Fruit fly (Drosophila melanogaster): ENCODE measurements around the gene CG9747.

CG9747 gene

dm6 chr3R:30189836-30190235, 1.2 kb downstream of the CG9747 start (continued):
- TF ChIP-seq CG10669 (GFP tag; optimal IDR thresholded peaks at IDR 0.05) = peak; percentile 61
- peak; percentile 64 for TF ChIP-seq achi (GFP tag; optimal IDR thresholded peaks at IDR 0.05)
- TF ChIP-seq CG9139 (GFP tag; optimal IDR thresholded peaks at IDR 0.05) = peak; percentile 31
- peak; percentile 52 for TF ChIP-seq Sox102F (GFP tag; optimal IDR thresholded peaks at IDR 0.05)
- TF ChIP-seq fkh (GFP tag; optimal IDR thresholded peaks at IDR 0.05) = no peak
- TF ChIP-seq svp (GFP tag) = peak; percentile 84
- peak; percentile 63 for TF ChIP-seq CG3032 (tag; optimal IDR thresholded peaks at IDR 0.05)
- peak; percentile 70 for TF ChIP-seq CG8632 (GFP tag; optimal IDR thresholded peaks at IDR 0.05)
- TF ChIP-seq Smox (GFP tag; optimal IDR thresholded peaks at IDR 0.05) = peak; percentile 73
- TF ChIP-seq Hr4 (GFP tag; optimal IDR thresholded peaks at IDR 0.05) = peak; percentile 44
- peak; percentile 22 to 54 for TF ChIP-seq ss (GFP tag; optimal IDR thresholded peaks at IDR 0.05)
- TF ChIP-seq CG6808 (GFP tag; optimal IDR thresholded peaks at IDR 0.05) = peak; percentile 58
- TF ChIP-seq spab (GFP tag; optimal IDR thresholded peaks at IDR 0.05) = peak; percentile 49
- TF ChIP-seq net (GFP tag; optimal IDR thresholded peaks at IDR 0.05) = peak; percentile 23
- TF ChIP-seq vri (GFP tag; optimal IDR thresholded peaks at IDR 0.05) = peak; percentile 58
- peak; percentile 70 for TF ChIP-seq Sox15 (GFP tag; optimal IDR thresholded peaks at IDR 0.05)
- peak; percentile 52 for TF ChIP-seq Sox14 (GFP tag; optimal IDR thresholded peaks at IDR 0.05)
- peak; percentile 55 for TF ChIP-seq CG10631 (GFP tag; optimal IDR thresholded peaks at IDR 0.05)
- TF ChIP-seq salr (GFP tag; optimal IDR thresholded peaks at IDR 0.05) = peak in 1 of 2 experiments; percentile 33
- peak; percentile 73 for TF ChIP-seq acj6 (GFP tag; optimal IDR thresholded peaks at IDR 0.05)
- TF ChIP-seq Blimp-1 (GFP tag; optimal IDR thresholded peaks at IDR 0.05) = peak; percentile 21
- peak; percentile 24 for TF ChIP-seq CG11762 (GFP tag; optimal IDR thresholded peaks at IDR 0.05; ENCODE audit: insufficient read depth)
- TF ChIP-seq Met (GFP tag; optimal IDR thresholded peaks at IDR 0.05) = peak; percentile 69
- TF ChIP-seq pdm3 (GFP tag; optimal IDR thresholded peaks at IDR 0.05) = peak; percentile 71

dm6 chr3R:30189398-30189797, 1.7 kb downstream of the CG9747 start:
- TF ChIP-seq achi (GFP tag; optimal IDR thresholded peaks at IDR 0.05) (no peak), CG11762 (GFP tag; optimal IDR thresholded peaks at IDR 0.05; ENCODE audit: insufficient read depth) (no peak), CG3919 (GFP tag; optimal IDR thresholded peaks at IDR 0.05) (no peak), CG6163 (GFP tag; IDR thresholded peaks at IDR 0.05) (no peak), CG6792 (GFP tag; optimal IDR thresholded peaks at IDR 0.05) (no peak), fkh (GFP tag; optimal IDR thresholded peaks at IDR 0.05) (no peak), Ets96B (tag; optimal IDR thresholded peaks at IDR 0.05) (no peak), CG10669 (GFP tag; optimal IDR thresholded peaks at IDR 0.05) (no peak), Sox102F (GFP tag; optimal IDR thresholded peaks at IDR 0.05) (no peak), Sox14 (GFP tag; optimal IDR thresholded peaks at IDR 0.05) (no peak), CG3032 (tag; optimal IDR thresholded peaks at IDR 0.05) (no peak), Hr4 (GFP tag; optimal IDR thresholded peaks at IDR 0.05) (no peak), Met (GFP tag; optimal IDR thresholded peaks at IDR 0.05) (no peak)

- TF ChIP-seq Eip78C (GFP tag) (peak; percentile 13), pdm3 (GFP tag; optimal IDR thresholded peaks at IDR 0.05) (no peak)
Observed at dm6 chr3R:30183872-30184271, 7.2 kb downstream of the CG9747 start.

- TF ChIP-seq CG6792 (GFP tag; optimal IDR thresholded peaks at IDR 0.05) (no peak), Eip78C (GFP tag) (peak; percentile 31), CG15336 (GFP tag; IDR thresholded peaks at IDR 0.05) (no peak), CG6808 (GFP tag; optimal IDR thresholded peaks at IDR 0.05) (peak; percentile 100)
Observed at dm6 chr3R:30179934-30180333, 11.1 kb downstream of the CG9747 start, which contains the start of gene Bet5. Bet5 (plus strand) TSS chr3R:30180232.

dm6 chr3R:30177494-30177893, 13.6 kb downstream of the CG9747 start, which contains the start of the genes CG1983 and CG15530:
CG1983 (minus strand) TSS chr3R:30177700.
CG15530 (plus strand) TSS chr3R:30177877.
- TF ChIP-seq CG6808 (GFP tag; optimal IDR thresholded peaks at IDR 0.05) = peak; percentile 74
- no peak for TF ChIP-seq CG6163 (GFP tag; IDR thresholded peaks at IDR 0.05)

dm6 chr3R:30176314-30176713, 14.7 kb downstream of the CG9747 start:
- TF ChIP-seq vri (GFP tag; optimal IDR thresholded peaks at IDR 0.05) (no peak), CG11902 (GFP tag; optimal IDR thresholded peaks at IDR 0.05) (no peak), fd59A (GFP tag; optimal IDR thresholded peaks at IDR 0.05) (no peak)
